Worm (Caenorhabditis elegans): ENCODE results near the gene clp-7.

Gene clp-7

DNA sequence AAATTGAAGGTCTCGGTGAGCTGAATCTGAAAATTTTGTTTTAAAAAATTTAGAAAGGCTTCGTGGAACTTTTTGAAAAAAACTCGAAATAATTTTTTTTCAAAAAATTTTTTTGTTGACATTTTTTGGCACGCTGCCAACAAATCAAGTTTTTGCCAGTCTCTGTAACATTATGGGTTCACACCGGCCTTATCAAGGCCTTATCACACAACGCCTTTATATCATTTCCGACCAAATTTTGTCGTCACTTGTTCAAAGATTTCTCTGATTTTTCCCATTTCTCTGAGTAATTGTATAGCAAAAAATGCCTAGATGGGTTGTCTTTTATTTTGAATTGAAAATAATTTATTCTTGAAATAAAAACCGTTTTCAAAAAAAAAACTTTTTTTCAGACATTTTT is 40.0 kb downstream of the clp-7 start (continued):
- no peak for TF ChIP-seq R02D3.7 (tag; optimal IDR thresholded peaks at IDR 0.05)

DNA sequence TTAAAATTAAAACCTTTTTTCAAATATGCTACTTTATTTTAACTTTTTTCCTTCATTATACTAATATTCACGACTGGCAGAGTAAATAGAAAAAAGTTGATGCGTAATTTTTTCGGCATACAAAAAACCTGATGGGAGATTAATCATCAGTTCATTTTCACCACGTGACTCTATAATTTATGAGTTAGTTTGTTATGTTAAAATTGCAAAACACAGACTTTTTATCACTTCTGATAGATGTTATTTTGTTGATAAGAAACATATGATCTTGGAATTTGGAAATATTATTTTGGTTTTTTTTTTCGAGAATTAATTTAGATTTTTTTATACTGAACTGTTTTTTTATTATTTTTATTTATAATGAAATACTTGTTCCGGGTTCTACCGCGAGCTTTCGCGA is 41.8 kb downstream of the clp-7 start:
- TF ChIP-seq dmd-8 (GFP tag; IDR thresholded peaks at IDR 0.05) (no peak), F49E8.2 (tag; optimal IDR thresholded peaks at IDR 0.05; ENCODE audit: borderline replicate concordance) (no peak), tra-1 (GFP tag; IDR thresholded peaks at IDR 0.05) (no peak), mxl-3 (GFP tag; optimal IDR thresholded peaks at IDR 0.05) (no peak), nhr-111 (GFP tag; optimal IDR thresholded peaks at IDR 0.05) (no peak), aha-1 (tag) (no peak), hlh-30 (tag; optimal IDR thresholded peaks at IDR 0.05; ENCODE audit: insufficient read depth) (peak; percentile 51), F26F4.8 (GFP tag; conservative IDR thresholded peaks at IDR 0.05) (no peak), dve-1 (tag; optimal IDR thresholded peaks at IDR 0.05; ENCODE audit: insufficient read depth) (peak; percentile 30), mxl-2 (GFP tag; conservative IDR thresholded peaks at IDR 0.05) (no peak), zfp-3 (GFP tag; conservative IDR thresholded peaks at IDR 0.05) (no peak), hif-1 (tag; optimal IDR thresholded peaks at IDR 0.05) (no peak), lin-15B (tag; optimal IDR thresholded peaks at IDR 0.05) (no peak), nhr-102 (tag; optimal IDR thresholded peaks at IDR 0.05) (no peak), daf-16 (GFP tag; optimal IDR thresholded peaks at IDR 0.05) (no peak), daf-16 (tag; optimal IDR thresholded peaks at IDR 0.05) (peak; percentile 55), mdt-29 (GFP tag; IDR thresholded peaks at IDR 0.05) (no peak)

DNA sequence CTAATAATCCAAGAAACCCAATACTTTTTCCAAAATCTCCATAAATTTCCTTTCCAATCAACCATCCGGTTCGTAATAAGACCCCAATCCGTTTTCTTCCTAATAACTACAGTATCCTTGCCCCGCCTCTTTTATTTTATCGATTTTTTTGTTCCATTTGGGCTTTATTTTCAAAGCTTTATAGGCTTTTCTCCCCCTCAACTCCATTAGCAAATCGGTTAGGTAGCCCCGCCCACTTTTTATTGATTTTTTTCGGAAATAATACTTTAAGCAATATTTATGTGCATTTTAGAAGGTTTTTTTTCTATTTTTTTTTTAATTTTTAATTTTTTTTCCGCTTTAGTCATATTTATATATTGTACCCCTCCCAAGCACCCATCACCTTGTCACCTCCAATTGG is 45.8 kb downstream of the clp-7 start:
- TF ChIP-seq unc-62 (GFP tag; optimal IDR thresholded peaks at IDR 0.05 in 1 of 2) (peak in 1 of 2 experiments; percentile 65), unc-62 (tag; optimal IDR thresholded peaks at IDR 0.05) (no peak), ceh-28 (tag; optimal IDR thresholded peaks at IDR 0.05) (peak; percentile 55), ama-1 (optimal IDR thresholded peaks at IDR 0.05) (no peak)

DNA sequence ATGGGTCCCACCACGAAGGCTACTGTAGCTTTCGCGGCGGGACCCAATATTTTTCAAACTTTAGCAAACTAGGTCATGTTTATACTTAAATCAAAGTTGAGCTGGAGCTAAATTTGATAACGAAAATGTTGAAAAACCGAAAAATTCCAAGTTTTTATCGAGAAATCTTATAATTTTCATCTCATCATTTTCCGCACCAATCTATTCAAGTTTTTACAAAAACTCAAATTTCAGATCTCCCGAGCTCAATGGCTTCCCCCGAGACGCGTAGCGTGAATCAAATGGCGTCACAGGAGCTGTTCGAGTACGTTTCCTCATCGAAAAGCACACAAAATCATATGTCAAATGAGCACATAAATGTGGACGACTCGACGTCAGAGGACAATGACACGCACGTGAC is 47.9 kb downstream of the clp-7 start:
- TF ChIP-seq nhr-11 (tag; optimal IDR thresholded peaks at IDR 0.05): no peak
- TF ChIP-seq vab-7 (GFP tag; IDR thresholded peaks at IDR 0.05): no peak
- peak in 1 of 2 experiments; percentile 96 for TF ChIP-seq unc-62 (GFP tag; optimal IDR thresholded peaks at IDR 0.05 in 1 of 2)
- TF ChIP-seq unc-62 (tag; optimal IDR thresholded peaks at IDR 0.05): no peak
- TF ChIP-seq ztf-7 (tag; optimal IDR thresholded peaks at IDR 0.05): no peak

DNA sequence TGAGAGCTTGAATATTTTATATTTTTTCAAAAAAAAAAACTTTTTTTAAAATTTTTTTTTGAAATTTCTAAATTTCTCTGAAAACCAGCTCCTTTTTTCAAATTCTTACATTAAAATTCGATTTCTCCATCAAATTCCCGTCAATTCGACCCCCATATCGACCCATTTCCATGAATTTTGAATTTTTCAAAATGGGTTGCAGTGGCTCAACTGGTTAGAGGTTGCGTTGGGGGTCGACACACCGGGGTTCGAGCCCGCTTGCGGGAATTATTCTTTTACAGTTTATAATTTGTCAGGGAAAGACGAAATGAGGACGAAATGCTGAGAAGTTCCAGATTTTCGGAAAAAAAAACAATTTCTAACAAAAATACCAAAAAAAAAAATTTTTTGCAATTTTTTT is 51.7 kb downstream of the clp-7 start:
- no peak for TF ChIP-seq snpc-1.2 (GFP tag; IDR thresholded peaks at IDR 0.05)
- TF ChIP-seq lin-1 (GFP tag; IDR thresholded peaks at IDR 0.05): no peak
- TF ChIP-seq unc-62 (GFP tag; optimal IDR thresholded peaks at IDR 0.05 in 1 of 2): no peak
- TF ChIP-seq unc-62 (tag; optimal IDR thresholded peaks at IDR 0.05): no peak
- TF ChIP-seq egl-27 (tag; optimal IDR thresholded peaks at IDR 0.05): no peak
- no peak for TF ChIP-seq ceh-44 (GFP tag; IDR thresholded peaks at IDR 0.05)
- TF ChIP-seq ceh-82 (tag; optimal IDR thresholded peaks at IDR 0.05): no peak
- TF ChIP-seq daf-8 (GFP tag; IDR thresholded peaks at IDR 0.05): no peak
- TF ChIP-seq hif-1 (tag; optimal IDR thresholded peaks at IDR 0.05): no peak
- no peak for TF ChIP-seq F44E2.7 (GFP tag; IDR thresholded peaks at IDR 0.05)
- TF ChIP-seq fkh-10 (GFP tag; optimal IDR thresholded peaks at IDR 0.05): no peak
- no peak for TF ChIP-seq egl-43 (GFP tag; IDR thresholded peaks at IDR 0.05)
- TF ChIP-seq daf-19 (GFP tag; conservative IDR thresholded peaks at IDR 0.05): no peak
- TF ChIP-seq zip-11 (GFP tag; IDR thresholded peaks at IDR 0.05): no peak
- no peak for TF ChIP-seq nhr-28 (tag; optimal IDR thresholded peaks at IDR 0.05)
